Worm (Caenorhabditis elegans): ENCODE data around the gene sre-42.

sre-42 gene

DNA sequence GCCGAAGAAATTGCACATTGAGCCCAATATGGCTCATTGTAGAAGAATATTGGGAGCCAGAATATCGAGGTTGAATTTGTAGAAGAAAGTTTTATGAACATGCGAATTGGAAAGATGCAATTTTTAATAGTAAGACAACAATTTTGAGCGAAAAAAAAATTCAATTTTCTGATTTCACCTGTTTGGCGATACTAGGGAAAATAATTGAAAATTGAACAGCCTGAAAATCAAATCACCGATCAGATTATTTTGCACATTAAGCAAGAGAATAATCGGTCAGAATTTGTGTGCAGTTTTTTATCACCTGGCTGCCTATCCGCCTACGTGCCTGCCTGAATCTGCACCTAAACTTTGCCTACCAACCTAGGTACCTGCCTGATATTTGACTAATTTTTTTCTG is 33.8 kb upstream of the sre-42 start, which contains the start of gene sre-26:
TSS of gene sre-26 (minus strand) at position 101 of the 400 bp plus-strand sequence.
- no peak for TF ChIP-seq lin-13 (tag; optimal IDR thresholded peaks at IDR 0.05)
- TF ChIP-seq bed-3 (GFP tag; optimal IDR thresholded peaks at IDR 0.05): no peak
- TF ChIP-seq zip-8 (tag; optimal IDR thresholded peaks at IDR 0.05): no peak
- no peak for TF ChIP-seq nhr-28 (tag; optimal IDR thresholded peaks at IDR 0.05)
- no peak for TF ChIP-seq ham-2 (GFP tag; optimal IDR thresholded peaks at IDR 0.05)
- TF ChIP-seq ceh-83 (GFP tag; optimal IDR thresholded peaks at IDR 0.05): no peak
- no peak for TF ChIP-seq drap-1 (GFP tag; optimal IDR thresholded peaks at IDR 0.05)
- TF ChIP-seq hlh-1 (tag; optimal IDR thresholded peaks at IDR 0.05): no peak
- no peak for TF ChIP-seq lin-32 (GFP tag; optimal IDR thresholded peaks at IDR 0.05)
- no peak for TF ChIP-seq blmp-1 (tag; optimal IDR thresholded peaks at IDR 0.05)
- no peak for TF ChIP-seq mab-5 (tag; optimal IDR thresholded peaks at IDR 0.05)
- no peak for TF ChIP-seq unc-39 (tag; optimal IDR thresholded peaks at IDR 0.05)
- no peak for TF ChIP-seq ztf-11 (tag; optimal IDR thresholded peaks at IDR 0.05)
- no peak for TF ChIP-seq flh-1 (GFP tag; optimal IDR thresholded peaks at IDR 0.05)
- TF ChIP-seq nhr-12 (tag; optimal IDR thresholded peaks at IDR 0.05): no peak
- TF ChIP-seq cnd-1 (tag; optimal IDR thresholded peaks at IDR 0.05): no peak
- no peak for TF ChIP-seq M03D4.4 (tag; optimal IDR thresholded peaks at IDR 0.05)
- TF ChIP-seq pha-4 (tag; optimal IDR thresholded peaks at IDR 0.05): no peak

DNA sequence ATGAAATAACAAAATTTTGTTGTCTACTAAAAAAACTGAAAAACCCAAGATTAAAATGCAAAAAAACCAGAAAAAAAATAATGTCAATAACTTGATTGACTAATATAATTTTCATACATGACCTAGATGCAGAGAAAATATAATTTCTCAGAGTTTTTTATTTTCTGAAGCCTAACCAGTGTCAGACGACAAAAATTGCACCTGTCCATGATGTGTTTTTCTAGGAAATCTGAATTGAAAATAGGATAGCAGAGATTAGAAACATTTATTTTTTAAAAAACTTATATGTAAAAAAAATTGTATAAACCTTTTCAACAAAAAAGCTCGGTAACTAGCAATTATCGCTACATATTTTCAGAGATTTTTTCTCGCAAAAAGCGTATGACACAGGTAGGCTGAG is 31.3 kb upstream of the sre-42 start:
- no peak for TF ChIP-seq snpc-4 (tag; optimal IDR thresholded peaks at IDR 0.05)
- TF ChIP-seq nhr-12 (tag; optimal IDR thresholded peaks at IDR 0.05): no peak
- TF ChIP-seq nhr-2 (tag; optimal IDR thresholded peaks at IDR 0.05): no peak

DNA sequence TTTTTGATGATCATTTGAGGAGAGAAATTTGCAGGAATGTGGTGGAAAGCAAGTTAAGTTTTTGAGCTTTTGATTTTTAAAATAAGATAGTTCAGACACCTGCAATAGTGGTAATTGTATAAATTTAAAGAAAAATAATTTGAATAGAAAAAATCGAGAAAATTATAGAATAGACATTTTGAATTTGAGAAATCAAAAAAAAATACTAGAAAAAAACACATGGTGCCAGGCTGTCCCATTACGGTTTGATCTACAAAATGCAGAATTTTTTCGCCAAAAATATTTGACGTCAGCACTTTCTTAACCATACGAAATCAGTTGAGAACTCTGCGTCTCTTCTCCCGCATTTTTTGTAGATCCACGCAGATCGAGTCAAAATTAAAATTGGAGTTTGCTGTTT is 30.8 kb upstream of the sre-42 start, which contains the start of gene sre-27:
TSS of gene sre-27 (minus strand) at position 101 of the 400 bp plus-strand sequence.
- TF ChIP-seq flh-1 (GFP tag; optimal IDR thresholded peaks at IDR 0.05) (no peak), mls-2 (tag; optimal IDR thresholded peaks at IDR 0.05) (no peak), unc-62 (GFP tag; optimal IDR thresholded peaks at IDR 0.05) (no peak), ceh-43 (GFP tag; optimal IDR thresholded peaks at IDR 0.05) (no peak), tbx-8 (GFP tag; optimal IDR thresholded peaks at IDR 0.05) (no peak), bed-3 (GFP tag; optimal IDR thresholded peaks at IDR 0.05) (no peak), blmp-1 (tag; optimal IDR thresholded peaks at IDR 0.05) (no peak), ceh-83 (GFP tag; optimal IDR thresholded peaks at IDR 0.05) (no peak), lin-32 (GFP tag; optimal IDR thresholded peaks at IDR 0.05) (no peak), drap-1 (GFP tag; optimal IDR thresholded peaks at IDR 0.05) (no peak)

DNA sequence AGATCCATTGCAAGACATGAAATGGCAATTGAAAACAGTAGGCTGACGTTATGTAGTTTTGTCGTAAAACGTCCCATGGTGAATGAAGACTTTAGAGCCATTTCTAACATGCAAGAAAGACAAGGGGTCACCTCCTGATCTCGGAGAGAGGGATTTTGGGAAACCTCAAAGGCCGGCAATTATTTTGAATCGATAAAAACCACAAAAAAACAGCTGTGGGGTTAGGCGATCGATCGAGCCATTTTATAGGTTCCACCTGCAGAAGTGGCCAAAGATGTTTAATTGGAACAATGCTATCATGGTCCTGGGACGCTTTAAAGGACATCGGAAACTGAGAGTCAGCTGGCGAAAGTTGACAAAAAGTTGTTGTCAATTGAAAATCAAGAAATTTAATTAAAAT is 28.1 kb upstream of the sre-42 start, which contains the start of gene Y57A10C.11:
TSS of gene Y57A10C.11 (minus strand) at position 101 of the 400 bp plus-strand sequence.
- TF ChIP-seq nhr-237 (tag; optimal IDR thresholded peaks at IDR 0.05) (no peak), drap-1 (GFP tag; optimal IDR thresholded peaks at IDR 0.05) (no peak), ztf-11 (tag; optimal IDR thresholded peaks at IDR 0.05) (no peak), mls-2 (tag; optimal IDR thresholded peaks at IDR 0.05) (no peak), nhr-12 (tag; optimal IDR thresholded peaks at IDR 0.05) (no peak), mab-5 (tag; optimal IDR thresholded peaks at IDR 0.05) (no peak), unc-39 (tag; optimal IDR thresholded peaks at IDR 0.05) (no peak), ham-2 (GFP tag; optimal IDR thresholded peaks at IDR 0.05) (no peak), ceh-83 (GFP tag; optimal IDR thresholded peaks at IDR 0.05) (no peak), nhr-2 (tag; optimal IDR thresholded peaks at IDR 0.05) (no peak), unc-120 (tag; optimal IDR thresholded peaks at IDR 0.05; ENCODE audit: poor library complexity, severe bottlenecking) (no peak), blmp-1 (tag; optimal IDR thresholded peaks at IDR 0.05) (no peak), ceh-43 (GFP tag; optimal IDR thresholded peaks at IDR 0.05) (no peak), nhr-76 (tag; optimal IDR thresholded peaks at IDR 0.05) (no peak), lin-32 (GFP tag; optimal IDR thresholded peaks at IDR 0.05) (no peak), unc-62 (GFP tag; optimal IDR thresholded peaks at IDR 0.05) (no peak)

DNA sequence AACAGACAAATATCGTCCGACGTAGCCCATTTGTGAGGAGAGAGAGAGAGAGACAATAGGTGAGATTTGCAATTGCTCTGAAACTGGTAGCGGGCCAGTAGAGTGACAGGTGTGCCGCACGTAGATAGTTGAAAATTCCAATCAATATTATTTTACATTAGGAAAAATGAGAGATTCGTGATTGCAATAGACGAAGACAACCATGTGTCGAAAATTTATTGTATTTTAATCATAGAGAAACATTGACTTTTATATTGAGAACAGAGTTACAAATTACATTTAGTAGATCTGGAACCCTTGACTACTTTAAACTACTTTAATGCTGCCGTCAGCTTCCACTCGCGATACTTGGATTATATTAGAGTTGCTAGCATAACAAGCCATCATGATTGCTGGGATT is 25.7 kb upstream of the sre-42 start, which contains the start of gene Y57A10C.1:
TSS of gene Y57A10C.1 (minus strand) at position 101 of the 400 bp plus-strand sequence.
- no peak for TF ChIP-seq ceh-43 (GFP tag; optimal IDR thresholded peaks at IDR 0.05)
- no peak for TF ChIP-seq snpc-4 (tag; optimal IDR thresholded peaks at IDR 0.05)
- no peak for TF ChIP-seq flh-1 (GFP tag; optimal IDR thresholded peaks at IDR 0.05)
- TF ChIP-seq drap-1 (GFP tag; optimal IDR thresholded peaks at IDR 0.05): no peak
- TF ChIP-seq bed-3 (GFP tag; optimal IDR thresholded peaks at IDR 0.05): no peak
- TF ChIP-seq tbx-8 (GFP tag; optimal IDR thresholded peaks at IDR 0.05): no peak
- no peak for TF ChIP-seq nhr-28 (tag; optimal IDR thresholded peaks at IDR 0.05)
- no peak for TF ChIP-seq lin-32 (GFP tag; optimal IDR thresholded peaks at IDR 0.05)
- no peak for TF ChIP-seq mab-5 (tag; optimal IDR thresholded peaks at IDR 0.05)
- TF ChIP-seq blmp-1 (tag; optimal IDR thresholded peaks at IDR 0.05): no peak
- TF ChIP-seq unc-120 (tag; optimal IDR thresholded peaks at IDR 0.05; ENCODE audit: poor library complexity, severe bottlenecking): no peak
- TF ChIP-seq ces-1 (GFP tag; optimal IDR thresholded peaks at IDR 0.05): no peak

DNA sequence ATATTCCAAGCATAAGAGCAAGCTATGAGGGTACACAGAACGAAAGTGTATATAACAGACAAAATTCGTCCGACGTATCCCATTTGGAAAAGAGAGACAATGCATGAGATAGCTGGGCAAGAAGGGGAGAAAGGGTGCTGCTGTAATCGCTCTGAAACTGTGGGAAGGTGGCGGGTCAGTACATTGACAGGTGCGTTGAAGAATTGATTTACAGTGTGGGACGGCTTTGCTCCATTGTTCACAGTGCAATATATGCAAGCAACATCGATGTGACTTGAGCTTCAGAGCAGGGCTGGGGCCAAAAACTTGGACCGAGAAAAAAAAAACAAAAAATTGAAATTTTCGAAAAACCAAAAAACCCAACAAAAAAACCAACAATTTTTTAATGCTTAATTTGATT is 23.4 kb upstream of the sre-42 start, which contains the start of gene F57G9.3:
TSS of gene F57G9.3 (minus strand) at position 101 of the 400 bp plus-strand sequence.
- TF ChIP-seq lin-13 (tag; optimal IDR thresholded peaks at IDR 0.05): no peak
- TF ChIP-seq lin-32 (GFP tag; optimal IDR thresholded peaks at IDR 0.05): no peak
- TF ChIP-seq nhr-2 (tag; optimal IDR thresholded peaks at IDR 0.05): no peak
- TF ChIP-seq bed-3 (GFP tag; optimal IDR thresholded peaks at IDR 0.05): no peak
- TF ChIP-seq blmp-1 (tag; optimal IDR thresholded peaks at IDR 0.05): no peak
- no peak for TF ChIP-seq sptf-1 (tag; optimal IDR thresholded peaks at IDR 0.05)

Measured in whole organism, mixed stage, embryonic.